Worm (Caenorhabditis elegans): ENCODE results near the gene K07F5.22.

DNA sequence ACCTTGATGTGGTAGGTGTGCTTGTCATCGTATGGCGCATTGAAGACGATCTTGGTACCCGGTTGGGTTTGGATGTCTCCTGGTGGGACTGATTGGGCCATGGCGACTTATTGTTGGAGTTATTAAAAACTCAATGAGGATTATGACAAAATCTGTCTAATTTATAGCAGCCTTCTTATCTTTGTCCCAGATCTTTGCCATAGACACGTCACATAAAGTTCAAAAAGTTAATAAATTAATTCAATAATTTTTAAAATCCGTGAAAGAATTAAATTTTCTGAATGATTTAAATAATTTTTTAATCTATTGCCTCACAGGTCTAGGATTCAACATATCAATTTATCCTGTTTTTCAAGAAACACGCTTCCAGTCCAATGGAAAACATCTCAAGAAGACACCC lies 28.6 kb upstream of the K07F5.22 start, which contains the start of gene msp-81:
- TF ChIP-seq nhr-11 (tag; optimal IDR thresholded peaks at IDR 0.05) (no peak), pqm-1 (tag; optimal IDR thresholded peaks at IDR 0.05) (no peak), elt-4 (tag; optimal IDR thresholded peaks at IDR 0.05) (no peak), madf-2 (tag; optimal IDR thresholded peaks at IDR 0.05) (no peak), hlh-6 (tag; optimal IDR thresholded peaks at IDR 0.05) (no peak), ttx-3 (tag; optimal IDR thresholded peaks at IDR 0.05) (no peak)

All from whole organism, late embryonic.